Worm (Caenorhabditis elegans): ENCODE data around the gene F08C6.5.

DNA sequence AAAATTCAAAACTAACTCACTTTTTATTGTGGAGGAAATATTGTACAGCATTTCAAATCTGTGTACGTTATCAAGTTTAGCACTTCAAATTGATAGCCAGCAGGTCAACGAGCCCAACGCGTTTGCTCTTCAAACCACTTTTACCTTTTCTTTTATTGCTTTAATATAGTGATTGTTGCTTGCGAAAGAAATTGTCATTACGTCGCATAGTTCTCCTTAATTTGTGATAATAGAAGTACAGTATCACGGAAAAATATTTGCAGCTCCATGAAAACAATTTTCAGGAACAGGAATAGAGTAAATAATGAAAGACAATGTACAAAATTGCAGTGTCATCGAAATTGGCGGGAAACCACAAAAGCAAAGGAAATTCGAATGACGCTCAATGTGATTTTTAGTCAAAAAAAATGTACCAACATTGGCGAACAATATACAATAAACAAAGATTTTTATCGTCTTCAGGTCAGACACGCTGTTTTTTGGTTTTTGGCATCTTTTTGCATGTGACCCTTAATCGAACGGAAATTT is at the start of gene F08C6.5, which contains the start of gene PDB1.1:
- TF ChIP-seq F44E2.7 (GFP tag; IDR thresholded peaks at IDR 0.05) (no peak), ama-1 (optimal IDR thresholded peaks at IDR 0.05) (no peak), mxl-3 (GFP tag; optimal IDR thresholded peaks at IDR 0.05) (no peak), egl-27 (tag; optimal IDR thresholded peaks at IDR 0.05) (no peak), gei-8 (GFP tag; optimal IDR thresholded peaks at IDR 0.05) (no peak), lin-15B (tag; optimal IDR thresholded peaks at IDR 0.05) (no peak), lim-7 (GFP tag; IDR thresholded peaks at IDR 0.05) (no peak)
